Worm (Caenorhabditis elegans) whole organism, early embryonic: Measurements from ENCODE around the gene C10A4.13.

Source experiments
- F13C5.2 ChIP-seq: sonication (generic microtip); optimal IDR thresholded peaks from 2 replicates; lab custom pipeline; 2017; ENCODE audit warnings: mild to moderate bottlenecking, missing genetic modification characterization, inconsistent platforms, missing compliant biosample characterization
- aly-1 ChIP-seq: sonication (generic microtip); optimal IDR thresholded peaks from 2 replicates; lab custom pipeline; 2016; ENCODE audit warnings: missing genetic modification characterization, missing compliant biosample characterization
- ama-1 ChIP-seq: fragments of 150-350 bp; optimal IDR thresholded peaks from 2 replicates; lab custom pipeline; 2014
- flt-1 ChIP-seq: fragments of 200-800 bp; sonication (Bioruptor generic); IDR thresholded peaks from 2 replicates; pipeline ENCODE4 v1.3.6; 2022; ENCODE audit warnings: missing genetic modification characterization, missing compliant biosample characterization
- hmg-4 ChIP-seq: fragments of 200-800 bp; sonication (Bioruptor generic); optimal IDR thresholded peaks from 2 replicates; lab custom pipeline; 2018; ENCODE audit warnings: mild to moderate bottlenecking, missing genetic modification characterization, missing compliant biosample characterization
- hnd-1 ChIP-seq: sonication (generic microtip); optimal IDR thresholded peaks from 2 replicates; lab custom pipeline; 2016; ENCODE audit warnings: missing genetic modification characterization, missing compliant biosample characterization
- pes-1 ChIP-seq: fragments of 200-800 bp; sonication (Bioruptor generic); IDR thresholded peaks from 2 replicates; pipeline ENCODE4 v1.3.6; 2022; ENCODE audit warnings: missing genetic modification reagents, missing genetic modification characterization, missing compliant biosample characterization
- tbx-11 ChIP-seq: fragments of 200-800 bp; sonication (Bioruptor generic); IDR thresholded peaks from 2 replicates; pipeline ENCODE4 v1.3.6; 2022; ENCODE audit warnings: missing genetic modification characterization, missing compliant biosample characterization
- tbx-37 ChIP-seq: fragments of 200-800 bp; sonication (Bioruptor generic); conservative IDR thresholded peaks from 2 replicates; pipeline ENCODE4 v1.3.6; 2022; ENCODE audit warnings: missing genetic modification reagents, missing genetic modification characterization, missing compliant biosample characterization

- TF ChIP-seq tbx-37 (GFP tag; lab: Robert Waterston, UW) (no peak), pes-1 (GFP tag; lab: Robert Waterston, UW) (no peak), tbx-11 (GFP tag; lab: Robert Waterston, UW) (no peak), ama-1 (lab: Kevin White, UChicago) (no peak), flt-1 (no peak), hnd-1 (tag; lab: Kevin White, UChicago) (no peak), F13C5.2 (no peak), aly-1 (tag; lab: Kevin White, UChicago) (no peak), hmg-4 (no peak)
Observed at ce11 chrX:7409935-7410334, 12.1 kb upstream of the C10A4.13 start, which contains the start of gene C10A4.2.
